Fruit fly (Drosophila melanogaster): ENCODE measurements around the gene mbf1.
A peak's percentile ranks its signal among the peaks of the same experiment; 100 is the strongest.

mbf1 gene

dm6 chr3L:16574307-16574946, at the start of gene mbf1 (continued):
- no peak for TF ChIP-seq Trl (optimal IDR thresholded peaks at IDR 0.05)
- peak; percentile 21 for TF ChIP-seq Trl (GFP tag; optimal IDR thresholded peaks at IDR 0.05)
- TF ChIP-seq Scr (GFP tag; IDR thresholded peaks at IDR 0.05; ENCODE audit: partially characterized antibody): peak; percentile 66
- TF ChIP-seq row (GFP tag; IDR thresholded peaks at IDR 0.05): peak; percentile 39; the same call in 2 of the 3 replicates
- TF ChIP-seq CG3995 (GFP tag; optimal IDR thresholded peaks at IDR 0.05): peak; percentile 48
- peak; percentile 29; the same call in 1 of the 3 replicates for TF ChIP-seq Doc3 (GFP tag; IDR thresholded peaks at IDR 0.05; ENCODE audit: partially characterized antibody)
- TF ChIP-seq CG13894 (tag; optimal IDR thresholded peaks at IDR 0.05): peak; percentile 32
- no peak for TF ChIP-seq az2 (GFP tag; optimal IDR thresholded peaks at IDR 0.05)
- TF ChIP-seq ken (GFP tag; IDR thresholded peaks at IDR 0.05): no peak
- TF ChIP-seq Side (GFP tag; optimal IDR thresholded peaks at IDR 0.05): no peak
- peak; percentile 27 for TF ChIP-seq gem (tag; optimal IDR thresholded peaks at IDR 0.05)
- no peak for TF ChIP-seq CG8359 (GFP tag; optimal IDR thresholded peaks at IDR 0.05; ENCODE audit: borderline replicate concordance)
- TF ChIP-seq CG43689 (GFP tag; IDR thresholded peaks at IDR 0.05): no peak
- peak; percentile 53 for TF ChIP-seq HmgZ (tag; optimal IDR thresholded peaks at IDR 0.05)
- TF ChIP-seq hkb (optimal IDR thresholded peaks at IDR 0.05): no peak
- TF ChIP-seq hkb (GFP tag; IDR thresholded peaks at IDR 0.05): no peak
- no peak for TF ChIP-seq kah (GFP tag; optimal IDR thresholded peaks at IDR 0.05)
- TF ChIP-seq tin (GFP tag; optimal IDR thresholded peaks at IDR 0.05): peak; percentile 31
- TF ChIP-seq CG17361 (GFP tag; IDR thresholded peaks at IDR 0.05): peak; percentile 61; the same call in 1 of the 3 replicates
- 0 out of 2 replicates have a peak, but pooled peaks have one; percentile 32 for TF ChIP-seq tna (GFP tag; IDR thresholded peaks at IDR 0.05; ENCODE audit: partially characterized antibody)
- TF ChIP-seq Lhr (GFP tag; optimal IDR thresholded peaks at IDR 0.05): peak; percentile 50
- TF ChIP-seq CG14710 (tag; optimal IDR thresholded peaks at IDR 0.05): peak; percentile 78
- TF ChIP-seq Mes4 (GFP tag; optimal IDR thresholded peaks at IDR 0.05): peak; percentile 2
- peak; percentile 44 for TF ChIP-seq CG2120 (GFP tag; optimal IDR thresholded peaks at IDR 0.05)
- peak; percentile 6 for TF ChIP-seq Bteb2 (GFP tag; optimal IDR thresholded peaks at IDR 0.05)
- TF ChIP-seq CG13287 (GFP tag; IDR thresholded peaks at IDR 0.05; ENCODE audit: partially characterized antibody): peak; percentile 75
- TF ChIP-seq ac (GFP tag; optimal IDR thresholded peaks at IDR 0.05): no peak
- peak; percentile 81 for TF ChIP-seq Ets97D (GFP tag; optimal IDR thresholded peaks at IDR 0.05)
- TF ChIP-seq CTCF (GFP tag; optimal IDR thresholded peaks at IDR 0.05): peak; percentile 32
- no peak for TF ChIP-seq dimm (GFP tag; IDR thresholded peaks at IDR 0.05)
- TF ChIP-seq psq (GFP tag; optimal IDR thresholded peaks at IDR 0.05): no peak
- peak; percentile 8 for TF ChIP-seq CG33213 (GFP tag; optimal IDR thresholded peaks at IDR 0.05)
- peak; percentile 13 for TF ChIP-seq CG13775 (GFP tag; optimal IDR thresholded peaks at IDR 0.05)
- no peak for TF ChIP-seq bigmax (GFP tag; optimal IDR thresholded peaks at IDR 0.05)
- no peak for TF ChIP-seq Neu2 (GFP tag; optimal IDR thresholded peaks at IDR 0.05; ENCODE audit: borderline replicate concordance)
- peak; percentile 16 for TF ChIP-seq CG15269 (tag; optimal IDR thresholded peaks at IDR 0.05)
- no peak for TF ChIP-seq CG8290 (GFP tag; optimal IDR thresholded peaks at IDR 0.05)
- TF ChIP-seq CG8290 (tag; optimal IDR thresholded peaks at IDR 0.05): peak; percentile 7 to 39
- no peak for TF ChIP-seq CG4730 (GFP tag; IDR thresholded peaks at IDR 0.05)
- TF ChIP-seq sd (tag; optimal IDR thresholded peaks at IDR 0.05): peak; percentile 94
- peak; percentile 12 for TF ChIP-seq CG4854 (GFP tag; optimal IDR thresholded peaks at IDR 0.05)
- 0 out of 2 replicates have a peak, but pooled peaks have one; percentile 28 for TF ChIP-seq Bgb (GFP tag; IDR thresholded peaks at IDR 0.05; ENCODE audit: partially characterized antibody)
- no peak for TF ChIP-seq Abd-B (GFP tag; optimal IDR thresholded peaks at IDR 0.05)
- peak; percentile 27; the same call in 1 of the 3 replicates for TF ChIP-seq CG34422 (GFP tag; IDR thresholded peaks at IDR 0.05)
- peak; percentile 12 for TF ChIP-seq CG18764 (GFP tag; optimal IDR thresholded peaks at IDR 0.05)
- no peak for TF ChIP-seq D (optimal IDR thresholded peaks at IDR 0.05)
- TF ChIP-seq D (GFP tag; optimal IDR thresholded peaks at IDR 0.05): no peak
- TF ChIP-seq grn (GFP tag; optimal IDR thresholded peaks at IDR 0.05): peak; percentile 73
- peak; percentile 52 for TF ChIP-seq CG8924 (tag; optimal IDR thresholded peaks at IDR 0.05)
- peak; percentile 10 for TF ChIP-seq dmrt11E (tag; optimal IDR thresholded peaks at IDR 0.05)
- TF ChIP-seq CG9932 (GFP tag; IDR thresholded peaks at IDR 0.05): peak; percentile 41; the same call in 1 of the 2 replicates

All from whole organism, embryonic.